Fruit fly (Drosophila melanogaster) whole organism, embryonic: ENCODE data around the gene CG10550.

Experiments used
- Atf-2 ChIP-seq: fragments of 200-800 bp; sonication (Bioruptor generic); optimal IDR thresholded peaks from 2 replicates; lab custom pipeline; 2016; ENCODE audit warnings: missing biosample characterization, missing genetic modification characterization
- Bgb ChIP-seq: fragments of 200-800 bp; sonication (Bioruptor generic); IDR thresholded peaks from 2 replicates; pipeline ENCODE4 v1.3.6; 2022; ENCODE audit warnings: missing biosample characterization, missing genetic modification characterization; ENCODE audit not compliant: partially characterized antibody
- BtbVII ChIP-seq: fragments of 200-800 bp; sonication (Bioruptor generic); optimal IDR thresholded peaks from 3 replicates; lab custom pipeline; 2017; ENCODE audit warnings: missing biosample characterization, mild to moderate bottlenecking, missing genetic modification characterization
- CG10147 ChIP-seq: fragments of 200-800 bp; sonication (Bioruptor generic); optimal IDR thresholded peaks from 2 replicates; lab custom pipeline; 2019; ENCODE audit warnings: missing biosample characterization, mild to moderate bottlenecking, missing genetic modification characterization, moderate library complexity
- CG10209 ChIP-seq: fragments of 200-800 bp; sonication (Bioruptor generic); optimal IDR thresholded peaks from 3 replicates; lab custom pipeline; 2017; ENCODE audit warnings: missing biosample characterization, mild to moderate bottlenecking, missing genetic modification characterization, missing genetic modification reagents
- CG10267 ChIP-seq: fragments of 200-800 bp; sonication (Bioruptor generic); optimal IDR thresholded peaks from 2 replicates; lab custom pipeline; 2018; ENCODE audit warnings: missing biosample characterization, mild to moderate bottlenecking, missing genetic modification characterization, moderate library complexity
- CG10321 ChIP-seq: fragments of 200-800 bp; sonication (Bioruptor generic); IDR thresholded peaks from 2 replicates; pipeline ENCODE4 v1.3.6; 2022; ENCODE audit warnings: missing biosample characterization, missing genetic modification characterization
- CG10543 ChIP-seq: fragments of 200-800 bp; sonication (Bioruptor generic); optimal IDR thresholded peaks from 3 replicates; lab custom pipeline; 2017; ENCODE audit warnings: missing biosample characterization, mild to moderate bottlenecking, missing genetic modification characterization, moderate library complexity
- CG11398 ChIP-seq: fragments of 200-800 bp; sonication (Bioruptor generic); optimal IDR thresholded peaks from 2 replicates; lab custom pipeline; 2016; ENCODE audit warnings: missing biosample characterization, missing genetic modification characterization
- CG11456 ChIP-seq: fragments of 200-800 bp; sonication (Bioruptor generic); IDR thresholded peaks from 3 replicates; pipeline ENCODE4 v1.3.6; 2022; ENCODE audit warnings: missing biosample characterization, missing genetic modification characterization
- CG12219 ChIP-seq: fragments of 200-800 bp; sonication (Bioruptor generic); optimal IDR thresholded peaks from 3 replicates; lab custom pipeline; 2018; ENCODE audit warnings: missing biosample characterization, mild to moderate bottlenecking, missing genetic modification characterization
- CG13424 ChIP-seq: fragments of 200-800 bp; sonication (Bioruptor generic); optimal IDR thresholded peaks from 2 replicates; lab custom pipeline; 2019; ENCODE audit warnings: missing biosample characterization, mild to moderate bottlenecking, missing genetic modification characterization, moderate library complexity
- CG15269 ChIP-seq: fragments of 200-800 bp; sonication (Bioruptor generic); optimal IDR thresholded peaks from 2 replicates; lab custom pipeline; 2018; ENCODE audit warnings: missing biosample characterization, mild to moderate bottlenecking, missing genetic modification characterization, moderate library complexity
- CG1602 ChIP-seq: fragments of 200-800 bp; sonication (Bioruptor generic); optimal IDR thresholded peaks from 3 replicates; lab custom pipeline; 2016; ENCODE audit warnings: missing biosample characterization, missing genetic modification characterization
- CG31224 ChIP-seq: fragments of 200-800 bp; sonication (Bioruptor generic); IDR thresholded peaks from 2 replicates; pipeline ENCODE4 v1.3.6; 2022; ENCODE audit warnings: missing biosample characterization, missing genetic modification characterization
- CG31365 ChIP-seq: fragments of 200-800 bp; sonication (Bioruptor generic); optimal IDR thresholded peaks from 2 replicates; lab custom pipeline; 2018; ENCODE audit warnings: missing biosample characterization, mild to moderate bottlenecking, missing genetic modification characterization
- CG31388 ChIP-seq: fragments of 200-800 bp; sonication (Bioruptor generic); optimal IDR thresholded peaks from 2 replicates; lab custom pipeline; 2016; ENCODE audit warnings: missing biosample characterization, missing genetic modification characterization
- CG3281 ChIP-seq: fragments of 200-800 bp; sonication (Bioruptor generic); optimal IDR thresholded peaks from 3 replicates; lab custom pipeline; 2017; ENCODE audit warnings: missing biosample characterization, mild to moderate bottlenecking, missing genetic modification characterization
- CG33557 ChIP-seq: fragments of 200-800 bp; sonication (Bioruptor generic); optimal IDR thresholded peaks from 2 replicates; lab custom pipeline; 2019; ENCODE audit warnings: missing biosample characterization, mild to moderate bottlenecking, missing genetic modification characterization, moderate library complexity
- CG4617 ChIP-seq: fragments of 200-800 bp; sonication (Bioruptor generic); optimal IDR thresholded peaks from 3 replicates; lab custom pipeline; 2016; ENCODE audit warnings: missing biosample characterization, missing genetic modification characterization, borderline replicate concordance
- CG5953 ChIP-seq: fragments of 200-800 bp; sonication (Bioruptor generic); IDR thresholded peaks from 2 replicates; pipeline ENCODE4 v1.3.6; 2022; ENCODE audit warnings: missing biosample characterization, missing genetic modification characterization
- CG6854 ChIP-seq: fragments of 200-800 bp; sonication (Bioruptor generic); optimal IDR thresholded peaks from 3 replicates; lab custom pipeline; 2017; ENCODE audit warnings: missing biosample characterization, mild to moderate bottlenecking, missing genetic modification characterization
- Doc3 ChIP-seq: fragments of 200-800 bp; sonication (Bioruptor generic); IDR thresholded peaks from 3 replicates; pipeline ENCODE4 v1.3.6; 2022; ENCODE audit warnings: missing biosample characterization, missing genetic modification characterization; ENCODE audit not compliant: partially characterized antibody
- E2f2 ChIP-seq: fragments of 200-800 bp; sonication (Bioruptor generic); IDR thresholded peaks from 2 replicates; pipeline ENCODE4 v1.3.6; 2022; ENCODE audit warnings: missing biosample characterization, missing genetic modification characterization
- Gsc ChIP-seq: fragments of 200-800 bp; sonication (Bioruptor generic); IDR thresholded peaks from 2 replicates; pipeline ENCODE4 v1.3.6; 2022; ENCODE audit warnings: missing biosample characterization, missing genetic modification characterization
- MTF-1 ChIP-seq: fragments of 200-800 bp; sonication (Bioruptor generic); optimal IDR thresholded peaks from 2 replicates; lab custom pipeline; 2018; ENCODE audit warnings: missing biosample characterization, mild to moderate bottlenecking, missing genetic modification characterization, borderline replicate concordance
- NFAT ChIP-seq: fragments of 200-800 bp; sonication (Bioruptor generic); IDR thresholded peaks from 2 replicates; pipeline ENCODE4 v1.3.6; 2022; ENCODE audit warnings: missing biosample characterization, missing genetic modification characterization
- YL-1 ChIP-seq: fragments of 200-800 bp; sonication (Bioruptor generic); optimal IDR thresholded peaks from 3 replicates; lab custom pipeline; 2017; ENCODE audit warnings: missing biosample characterization, mild to moderate bottlenecking, missing genetic modification characterization
- ash1 ChIP-seq: fragments of 200-800 bp; sonication (Bioruptor generic); optimal IDR thresholded peaks from 2 replicates; lab custom pipeline; 2018; ENCODE audit warnings: missing biosample characterization, mild to moderate bottlenecking, missing genetic modification characterization
- bigmax ChIP-seq: fragments of 200-800 bp; sonication (Bioruptor generic); optimal IDR thresholded peaks from 2 replicates; lab custom pipeline; 2018; ENCODE audit warnings: missing biosample characterization, mild to moderate bottlenecking, missing genetic modification characterization
- bsh ChIP-seq, 2 experiments: fragments of 200-800 bp; sonication (Bioruptor generic); optimal IDR thresholded peaks; 2 replicates each; lab custom pipeline; 2017 to 2018; ENCODE audit warnings: mild to moderate bottlenecking in 2 of 2, missing biosample characterization in 2 of 2, missing genetic modification characterization in 2 of 2, moderate library complexity in 1 of 2
- cato ChIP-seq: fragments of 200-800 bp; sonication (Bioruptor generic); optimal IDR thresholded peaks from 2 replicates; lab custom pipeline; 2016; ENCODE audit warnings: missing biosample characterization, missing genetic modification characterization, borderline replicate concordance
- dan ChIP-seq: fragments of 200-800 bp; sonication (Bioruptor generic); IDR thresholded peaks from 2 replicates; pipeline ENCODE4 v1.3.6; 2022; ENCODE audit warnings: missing biosample characterization, missing genetic modification characterization
- dimm ChIP-seq: fragments of 200-800 bp; sonication (Bioruptor generic); IDR thresholded peaks from 2 replicates; pipeline ENCODE4 v1.3.6; 2022; ENCODE audit warnings: missing biosample characterization, missing genetic modification characterization
- disco-r ChIP-seq: fragments of 200-800 bp; sonication (Bioruptor generic); optimal IDR thresholded peaks from 2 replicates; lab custom pipeline; 2016; ENCODE audit warnings: missing biosample characterization, missing genetic modification characterization
- dmrt99B ChIP-seq: fragments of 200-800 bp; sonication (Bioruptor generic); optimal IDR thresholded peaks from 2 replicates; lab custom pipeline; 2018; ENCODE audit warnings: missing biosample characterization, mild to moderate bottlenecking, missing genetic modification characterization, moderate library complexity
- en ChIP-seq: fragments of 200-800 bp; sonication (Bioruptor generic); optimal IDR thresholded peaks from 2 replicates; lab custom pipeline; 2016; ENCODE audit warnings: missing biosample characterization, missing genetic modification characterization
- eyg ChIP-seq: fragments of 200-800 bp; sonication (Bioruptor generic); optimal IDR thresholded peaks from 3 replicates; lab custom pipeline; 2016; ENCODE audit warnings: missing biosample characterization, missing genetic modification characterization
- gcm2 ChIP-seq: fragments of 200-800 bp; sonication (Bioruptor generic); optimal IDR thresholded peaks from 2 replicates; lab custom pipeline; 2016; ENCODE audit warnings: missing biosample characterization, missing genetic modification characterization
- h ChIP-seq: fragments of >200 bp; optimal IDR thresholded peaks from 2 replicates; lab custom pipeline; 2017
- kay ChIP-seq: fragments of 200-800 bp; sonication (Bioruptor generic); optimal IDR thresholded peaks from 2 replicates; lab custom pipeline; 2016; ENCODE audit warnings: missing biosample characterization, missing genetic modification characterization
- lov ChIP-seq, 2 experiments: fragments of 200-800 bp in 1 of 2; fragments of >200 bp in 1 of 2; sonication (Bioruptor generic) in 1 of 2; IDR thresholded peaks in 1 of 2; optimal IDR thresholded peaks in 1 of 2; 2 replicates in 1 of 2; 3 replicates in 1 of 2; pipeline versions ENCODE4 v1.3.6 to Lab custom; 2017 to 2022; ENCODE audit warnings: missing biosample characterization in 1 of 2, missing genetic modification characterization in 1 of 2
- otp ChIP-seq: fragments of 200-800 bp; sonication (Bioruptor generic); IDR thresholded peaks from 3 replicates; pipeline ENCODE4, ENCODE4 v1.3.6; 2022; ENCODE audit warnings: missing biosample characterization, missing genetic modification characterization
- ranshi ChIP-seq: fragments of 200-800 bp; sonication (Bioruptor generic); IDR thresholded peaks from 2 replicates; pipeline ENCODE4 v1.3.6; 2022; ENCODE audit warnings: missing biosample characterization, missing genetic modification characterization
- so ChIP-seq: fragments of 200-800 bp; sonication (Bioruptor generic); IDR thresholded peaks from 3 replicates; pipeline ENCODE4 v1.3.6; 2022; ENCODE audit warnings: missing biosample characterization, missing genetic modification characterization
- toy ChIP-seq: fragments of 200-800 bp; sonication (Bioruptor generic); IDR thresholded peaks from 2 replicates; pipeline ENCODE4 v1.3.6; 2022; ENCODE audit warnings: missing biosample characterization, missing genetic modification characterization
- usp ChIP-seq: fragments of >200 bp; optimal IDR thresholded peaks from 2 replicates; lab custom pipeline; 2017; ENCODE audit warnings: missing biosample characterization, missing genetic modification characterization
- vvl ChIP-seq: fragments of 200-800 bp; sonication (Bioruptor generic); IDR thresholded peaks from 2 replicates; pipeline ENCODE4 v1.3.6; 2022; ENCODE audit warnings: missing biosample characterization, missing genetic modification characterization
- wdn ChIP-seq: fragments of 200-800 bp; sonication (Bioruptor generic); IDR thresholded peaks from 2 replicates; pipeline ENCODE4 v1.3.6; 2022; ENCODE audit warnings: missing biosample characterization, missing genetic modification characterization
- wor ChIP-seq: fragments of 200-800 bp; sonication (Bioruptor generic); IDR thresholded peaks from 2 replicates; pipeline ENCODE4 v1.3.6; 2022; ENCODE audit warnings: missing biosample characterization, missing genetic modification characterization
- yki ChIP-seq: fragments of >200 bp; optimal IDR thresholded peaks from 3 replicates; lab custom pipeline; 2018

The CG10550 gene

DNA sequence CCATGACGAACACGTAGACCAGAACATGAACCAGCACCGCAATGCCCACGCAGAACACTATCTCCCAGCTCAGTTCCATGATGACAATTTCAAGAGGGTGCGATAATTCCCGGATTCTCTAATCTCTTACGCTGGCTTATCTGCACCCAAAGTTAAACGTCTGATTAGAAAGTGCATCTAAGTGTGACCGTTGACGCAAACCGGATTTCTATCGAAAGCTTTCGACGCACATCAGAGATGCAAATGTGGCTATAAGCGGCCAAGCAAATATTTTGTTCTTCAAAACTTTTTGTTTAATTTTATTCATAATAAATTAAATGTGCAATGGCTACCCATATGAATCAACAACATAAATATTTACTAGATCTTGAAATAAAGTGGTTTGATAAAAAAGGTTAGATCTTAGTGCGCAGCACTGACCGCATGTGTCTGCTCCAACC is 45.8 kb downstream of the CG10550 start, which contains the start of the genes Kdsr and CG11858 (continued):
- TF ChIP-seq bsh (GFP tag; optimal IDR thresholded peaks at IDR 0.05; lab: Kevin White, UChicago) = peak in 1 of 2 experiments; percentile 68
- TF ChIP-seq yki (lab: Kevin White, UChicago) = no peak
- no peak for TF ChIP-seq dan
- TF ChIP-seq CG6854 (GFP tag; lab: Kevin White, UChicago) = no peak
- TF ChIP-seq CG10267 (tag; lab: Kevin White, UChicago) = peak; percentile 63
- TF ChIP-seq CG10209 (GFP tag; lab: Kevin White, UChicago) = peak; percentile 38
- TF ChIP-seq CG13424 (tag; lab: Kevin White, UChicago) = peak; percentile 69
- TF ChIP-seq bigmax (GFP tag; lab: Kevin White, UChicago) = no peak
- no peak for TF ChIP-seq dimm (GFP tag; lab: Robert Waterston, UW)
- peak; percentile 31 for TF ChIP-seq disco-r
- TF ChIP-seq en (GFP tag; lab: Kevin White, UChicago) = no peak
- no peak for TF ChIP-seq lov (optimal IDR thresholded peaks at IDR 0.05; lab: Kevin White, UChicago)
- TF ChIP-seq lov (GFP tag; IDR thresholded peaks at IDR 0.05; lab: Robert Waterston, UW) = 0 out of 3 replicates have a peak, but pooled peaks have one; percentile 63
- TF ChIP-seq CG10543 (GFP tag; lab: Kevin White, UChicago) = peak; percentile 59
- TF ChIP-seq CG3281 = peak; percentile 49
- TF ChIP-seq wdn (GFP tag; lab: Robert Waterston, UW) = 0 out of 2 replicates have a peak, but pooled peaks have one; percentile 48
- peak; percentile 56; the same call in 1 of the 2 replicates for TF ChIP-seq E2f2 (GFP tag; lab: Robert Waterston, UW)
- TF ChIP-seq Atf-2 (GFP tag; lab: Kevin White, UChicago) = no peak
- no peak for TF ChIP-seq usp (GFP tag; lab: Kevin White, UChicago)
- TF ChIP-seq MTF-1 (GFP tag; lab: Kevin White, UChicago) = no peak
- TF ChIP-seq CG31365 (tag; lab: Kevin White, UChicago) = no peak
- no peak for TF ChIP-seq Gsc (GFP tag; lab: Robert Waterston, UW)
- TF ChIP-seq eyg (GFP tag; lab: Kevin White, UChicago) = no peak
- TF ChIP-seq CG11398 (GFP tag; lab: Kevin White, UChicago) = no peak
- TF ChIP-seq CG10147 (GFP tag; lab: Kevin White, UChicago) = peak; percentile 63
- peak; percentile 54; the same call in 1 of the 2 replicates for TF ChIP-seq ranshi (GFP tag; lab: Robert Waterston, UW)
- no peak for TF ChIP-seq CG10321 (GFP tag; lab: Robert Waterston, UW)
- peak; percentile 39; the same call in 1 of the 2 replicates for TF ChIP-seq NFAT
- no peak for TF ChIP-seq dmrt99B (tag; lab: Kevin White, UChicago)
- TF ChIP-seq vvl = peak; percentile 91
- TF ChIP-seq CG33557 (GFP tag; lab: Kevin White, UChicago) = peak; percentile 26
- no peak for TF ChIP-seq ash1 (GFP tag; lab: Kevin White, UChicago)
- TF ChIP-seq CG4617 (GFP tag; lab: Kevin White, UChicago) = peak; percentile 30
- peak; percentile 35 for TF ChIP-seq kay (GFP tag; lab: Kevin White, UChicago)
- TF ChIP-seq gcm2 (GFP tag; lab: Kevin White, UChicago) = peak; percentile 28
- no peak for TF ChIP-seq cato (GFP tag; lab: Kevin White, UChicago)
- 0 out of 3 replicates have a peak, but pooled peaks have one; percentile 34 for TF ChIP-seq CG11456 (GFP tag; lab: Robert Waterston, UW)
- TF ChIP-seq CG15269 = no peak
- TF ChIP-seq otp (GFP tag; lab: Robert Waterston, UW) = 0 out of 3 replicates have a peak, but pooled peaks have one; percentile 43
- no peak for TF ChIP-seq Bgb
- no peak for TF ChIP-seq h (lab: Kevin White, UChicago)
- TF ChIP-seq CG31388 (GFP tag; lab: Kevin White, UChicago) = no peak
- peak; percentile 42; the same call in 1 of the 2 replicates for TF ChIP-seq CG31224 (GFP tag; lab: Robert Waterston, UW)
- TF ChIP-seq CG5953 (GFP tag; lab: Robert Waterston, UW) = peak; percentile 35; the same call in 1 of the 2 replicates
- TF ChIP-seq Doc3 (GFP tag; lab: Robert Waterston, UW) = no peak
- TF ChIP-seq YL-1 = peak; percentile 3
- peak; percentile 12 for TF ChIP-seq CG1602 (GFP tag; lab: Kevin White, UChicago)
- TF ChIP-seq so (GFP tag; lab: Robert Waterston, UW) = no peak
- TF ChIP-seq toy = no peak
- TF ChIP-seq CG12219 (GFP tag; lab: Kevin White, UChicago) = no peak
- TF ChIP-seq BtbVII (GFP tag; lab: Kevin White, UChicago) = no peak
- TF ChIP-seq wor (GFP tag; lab: Robert Waterston, UW) = peak; percentile 46; the same call in 1 of the 2 replicates
